Fruit fly (Drosophila melanogaster): ENCODE measurements around the gene Gas41.

Gene Gas41

DNA sequence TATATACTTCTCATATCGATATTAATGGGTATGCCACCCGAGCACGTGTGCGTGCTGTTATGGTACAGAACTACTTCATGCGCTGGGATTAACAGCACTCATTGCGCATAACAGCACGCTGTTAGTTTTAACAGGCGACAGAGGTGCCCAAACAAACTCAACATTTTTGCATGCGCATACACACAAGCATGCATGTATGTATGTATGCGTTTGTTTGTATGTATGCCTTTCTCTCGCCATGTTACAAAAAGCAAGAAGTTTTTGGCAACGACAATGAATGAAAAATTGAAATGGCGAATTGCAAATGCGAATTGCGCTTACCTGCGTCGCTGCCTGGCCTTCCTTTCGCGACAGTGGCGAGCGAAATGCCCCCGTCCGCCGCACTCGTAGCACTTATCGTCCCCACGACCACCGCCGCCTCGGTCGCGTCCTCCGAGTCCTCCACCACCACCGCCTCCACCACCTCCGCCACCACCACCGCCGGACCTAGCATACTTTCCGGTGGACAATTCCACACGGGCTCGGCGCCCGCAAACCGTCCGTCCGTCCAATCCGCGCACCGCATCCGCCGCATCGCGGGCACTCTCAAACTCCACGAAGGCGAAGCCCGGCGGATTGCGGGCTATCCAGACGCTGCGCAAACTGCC is 30.7 kb downstream of the Gas41 start (continued):
- no peak for TF ChIP-seq CG11398 (GFP tag; optimal IDR thresholded peaks at IDR 0.05)
- no peak for TF ChIP-seq Bteb2 (GFP tag; optimal IDR thresholded peaks at IDR 0.05)
- TF ChIP-seq Dp (GFP tag; optimal IDR thresholded peaks at IDR 0.05), result no peak
- TF ChIP-seq CG31224 (GFP tag; IDR thresholded peaks at IDR 0.05), result no peak
- no peak for TF ChIP-seq Blimp-1 (GFP tag; optimal IDR thresholded peaks at IDR 0.05)
- TF ChIP-seq CG15696 (tag; optimal IDR thresholded peaks at IDR 0.05), result no peak
- TF ChIP-seq bcd (GFP tag; optimal IDR thresholded peaks at IDR 0.05), result no peak
- no peak for TF ChIP-seq h (optimal IDR thresholded peaks at IDR 0.05)
- TF ChIP-seq onecut (GFP tag; IDR thresholded peaks at IDR 0.05), result no peak
- TF ChIP-seq CG12744 (GFP tag; optimal IDR thresholded peaks at IDR 0.05), result no peak
- TF ChIP-seq CG32767 (GFP tag; IDR thresholded peaks at IDR 0.05), result peak; percentile 63; the same call in 1 of the 2 replicates
- no peak for TF ChIP-seq Asciz (GFP tag; optimal IDR thresholded peaks at IDR 0.05)
- TF ChIP-seq prd (optimal IDR thresholded peaks at IDR 0.05), result no peak
- no peak for TF ChIP-seq prd (GFP tag; IDR thresholded peaks at IDR 0.05)
- TF ChIP-seq bbx (GFP tag; IDR thresholded peaks at IDR 0.05; ENCODE audit: partially characterized antibody), result no peak
- no peak for TF ChIP-seq Elba2 (GFP tag; optimal IDR thresholded peaks at IDR 0.05)
- no peak for TF ChIP-seq CG7745 (tag; optimal IDR thresholded peaks at IDR 0.05)
- no peak for TF ChIP-seq CG15073 (GFP tag; optimal IDR thresholded peaks at IDR 0.05)
- TF ChIP-seq Lpt (GFP tag; optimal IDR thresholded peaks at IDR 0.05), result no peak
- no peak for TF ChIP-seq CG8924 (tag; optimal IDR thresholded peaks at IDR 0.05)
- TF ChIP-seq grau (tag; optimal IDR thresholded peaks at IDR 0.05), result no peak
- TF ChIP-seq H2.0 (GFP tag; IDR thresholded peaks at IDR 0.05), result no peak
- no peak for TF ChIP-seq aop (GFP tag; IDR thresholded peaks at IDR 0.05)
- TF ChIP-seq Dfd (GFP tag; optimal IDR thresholded peaks at IDR 0.05), result no peak
- TF ChIP-seq tup (GFP tag; optimal IDR thresholded peaks at IDR 0.05), result no peak
- TF ChIP-seq CG11696 (GFP tag; IDR thresholded peaks at IDR 0.05), result no peak
- TF ChIP-seq emc (GFP tag; optimal IDR thresholded peaks at IDR 0.05), result no peak
- no peak for TF ChIP-seq seq (GFP tag; IDR thresholded peaks at IDR 0.05)
- no peak for TF ChIP-seq zen (tag; optimal IDR thresholded peaks at IDR 0.05)
- peak; percentile 77; the same call in 1 of the 2 replicates for TF ChIP-seq crol (GFP tag; IDR thresholded peaks at IDR 0.05)
- no peak for TF ChIP-seq CG17802 (tag; optimal IDR thresholded peaks at IDR 0.05)
- no peak for TF ChIP-seq vnd (GFP tag; IDR thresholded peaks at IDR 0.05; ENCODE audit: partially characterized antibody)
- no peak for TF ChIP-seq BEAF-32 (GFP tag; optimal IDR thresholded peaks at IDR 0.05)
- peak; percentile 10; the same call in 1 of the 2 replicates for TF ChIP-seq CG13287 (GFP tag; IDR thresholded peaks at IDR 0.05; ENCODE audit: partially characterized antibody)
- TF ChIP-seq MESR4 (GFP tag; optimal IDR thresholded peaks at IDR 0.05), result peak; percentile 32
- no peak for TF ChIP-seq row (GFP tag; IDR thresholded peaks at IDR 0.05)
- no peak for TF ChIP-seq CG15269 (tag; optimal IDR thresholded peaks at IDR 0.05)
- no peak for TF ChIP-seq lmd (GFP tag; IDR thresholded peaks at IDR 0.05)
- no peak for TF ChIP-seq CG11247 (GFP tag; IDR thresholded peaks at IDR 0.05)
- TF ChIP-seq jing (GFP tag; optimal IDR thresholded peaks at IDR 0.05), result no peak
- 0 out of 2 replicates have a peak, but pooled peaks have one; percentile 10 for TF ChIP-seq sna (GFP tag; IDR thresholded peaks at IDR 0.05; ENCODE audit: partially characterized antibody)
- TF ChIP-seq Dref (GFP tag; IDR thresholded peaks at IDR 0.05), result no peak
- no peak for TF ChIP-seq hkb (optimal IDR thresholded peaks at IDR 0.05)
- TF ChIP-seq hkb (GFP tag; IDR thresholded peaks at IDR 0.05), result no peak
- no peak for TF ChIP-seq pnt (GFP tag; optimal IDR thresholded peaks at IDR 0.05)
- no peak for TF ChIP-seq lov (optimal IDR thresholded peaks at IDR 0.05)
- no peak for TF ChIP-seq lov (GFP tag; IDR thresholded peaks at IDR 0.05)
- no peak for TF ChIP-seq CG9727 (GFP tag; optimal IDR thresholded peaks at IDR 0.05)
- no peak for TF ChIP-seq dmrt11E (tag; optimal IDR thresholded peaks at IDR 0.05)
- TF ChIP-seq Bgb (GFP tag; IDR thresholded peaks at IDR 0.05; ENCODE audit: partially characterized antibody), result 0 out of 2 replicates have a peak, but pooled peaks have one; percentile 15
- TF ChIP-seq Ravus (GFP tag; IDR thresholded peaks at IDR 0.05), result no peak
- no peak for TF ChIP-seq CG31388 (GFP tag; optimal IDR thresholded peaks at IDR 0.05)

Measured in whole organism, embryonic.